Fruit fly (Drosophila melanogaster): ENCODE results near the gene nAChRbeta3.
A peak's percentile ranks its signal among the peaks of the same experiment; 100 is the strongest.

Gene nAChRbeta3

DNA sequence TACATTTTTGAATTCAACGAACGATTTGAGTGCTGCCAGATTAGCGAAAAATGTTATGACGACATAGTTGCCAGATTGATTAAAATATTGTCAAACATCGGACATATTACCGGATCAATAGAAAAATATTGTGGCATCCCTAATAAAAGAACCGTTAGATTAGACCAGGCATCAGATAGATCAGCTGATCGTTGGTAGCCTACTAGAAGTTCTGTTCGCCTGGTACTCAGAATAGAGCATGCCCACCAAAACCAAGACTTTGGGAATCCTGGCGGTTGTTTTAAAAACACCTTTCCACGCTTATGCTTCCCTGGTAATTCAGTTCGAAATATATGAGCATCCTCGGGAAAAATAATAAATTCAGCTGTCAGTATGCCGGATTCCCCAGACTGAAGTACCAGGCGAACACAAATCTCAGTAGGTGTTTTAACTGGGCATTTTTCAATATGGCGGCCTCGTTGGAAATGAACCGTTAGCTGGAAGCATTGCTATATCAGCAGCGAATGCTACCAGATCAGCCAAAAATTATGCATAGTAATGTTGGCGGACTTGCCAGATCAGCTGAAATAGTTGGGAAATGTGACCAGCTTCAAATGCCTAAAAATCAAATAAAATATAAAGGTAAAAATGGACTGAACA lies 4.2 kb upstream of the nAChRbeta3 start (continued):
- TF ChIP-seq CG7556 (GFP tag; optimal IDR thresholded peaks at IDR 0.05) = no peak
- no peak for TF ChIP-seq kah (GFP tag; optimal IDR thresholded peaks at IDR 0.05)
- TF ChIP-seq scrt (GFP tag; optimal IDR thresholded peaks at IDR 0.05) = no peak
- no peak for TF ChIP-seq Gsc (GFP tag; IDR thresholded peaks at IDR 0.05)
- TF ChIP-seq klu (GFP tag; IDR thresholded peaks at IDR 0.05) = no peak
- TF ChIP-seq CG10321 (GFP tag; IDR thresholded peaks at IDR 0.05) = no peak
- no peak for TF ChIP-seq CG32532 (GFP tag; IDR thresholded peaks at IDR 0.05)
- TF ChIP-seq Pdp1 (GFP tag; optimal IDR thresholded peaks at IDR 0.05) = peak in 1 of 2 experiments; percentile 8

DNA sequence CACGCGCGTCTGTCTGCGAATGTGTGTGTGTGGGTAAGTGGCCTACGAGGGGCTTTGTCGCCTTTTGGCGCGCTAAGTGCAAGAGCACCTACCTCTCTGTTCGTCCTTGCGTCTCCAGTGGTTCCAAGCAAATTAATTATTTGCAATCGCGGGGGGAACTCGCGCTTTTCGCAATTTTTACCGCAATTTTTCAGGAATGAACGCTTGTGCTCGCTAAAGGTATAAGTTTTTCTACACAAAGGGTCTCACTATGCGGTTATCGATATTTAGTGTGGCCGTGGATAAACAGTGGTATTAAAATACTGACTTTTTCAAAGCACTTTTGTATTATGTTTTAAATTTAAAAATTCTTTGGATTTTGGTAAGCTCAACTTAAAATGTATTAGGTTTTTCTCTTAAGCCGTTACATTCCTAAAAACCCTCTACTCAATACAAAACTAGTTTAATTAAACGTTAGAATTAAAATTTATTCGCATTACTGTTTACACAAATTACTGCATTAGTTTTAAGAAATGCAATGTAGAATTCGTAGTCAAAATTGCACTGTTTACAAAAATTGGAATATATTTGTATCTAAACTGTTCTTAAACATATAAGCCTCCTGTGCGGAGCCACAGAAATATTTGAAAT lies 2.5 kb upstream of the nAChRbeta3 start, which contains the start of gene lwr:
Gene lwr (minus strand): TSS at position 243 of the 630 bp plus-strand sequence.
- TF ChIP-seq wek (GFP tag; optimal IDR thresholded peaks at IDR 0.05) = no peak
- no peak for TF ChIP-seq D19A (tag; optimal IDR thresholded peaks at IDR 0.05)
- TF ChIP-seq CG10959 (GFP tag; IDR thresholded peaks at IDR 0.05) = no peak
- TF ChIP-seq chinmo (GFP tag; IDR thresholded peaks at IDR 0.05; ENCODE audit: partially characterized antibody) = no peak
- TF ChIP-seq CG6175 (GFP tag; IDR thresholded peaks at IDR 0.05) = no peak
- no peak for TF ChIP-seq Trl (optimal IDR thresholded peaks at IDR 0.05)
- TF ChIP-seq Trl (GFP tag; optimal IDR thresholded peaks at IDR 0.05) = no peak
- TF ChIP-seq chn (GFP tag; optimal IDR thresholded peaks at IDR 0.05) = no peak
- no peak for TF ChIP-seq CG43689 (GFP tag; IDR thresholded peaks at IDR 0.05)
- peak; percentile 27; the same call in 2 of the 3 replicates for TF ChIP-seq CG34224 (GFP tag; IDR thresholded peaks at IDR 0.05; ENCODE audit: partially characterized antibody)
- 0 out of 3 replicates have a peak, but pooled peaks have one; percentile 40 for TF ChIP-seq vnd (GFP tag; IDR thresholded peaks at IDR 0.05; ENCODE audit: partially characterized antibody)
- peak; percentile 70 for TF ChIP-seq stwl (tag; optimal IDR thresholded peaks at IDR 0.05)
- peak; percentile 80 for TF ChIP-seq MESR4 (GFP tag; optimal IDR thresholded peaks at IDR 0.05)
- TF ChIP-seq dan (GFP tag; IDR thresholded peaks at IDR 0.05) = no peak
- peak; percentile 29 for TF ChIP-seq CG10267 (tag; optimal IDR thresholded peaks at IDR 0.05)
- TF ChIP-seq dmrt11E (tag; optimal IDR thresholded peaks at IDR 0.05) = no peak
- no peak for TF ChIP-seq esg (GFP tag; conservative IDR thresholded peaks at IDR 0.05)
- TF ChIP-seq Sox100B (GFP tag; optimal IDR thresholded peaks at IDR 0.05) = no peak
- TF ChIP-seq CG10543 (GFP tag; optimal IDR thresholded peaks at IDR 0.05) = no peak
- no peak for TF ChIP-seq Hmx (GFP tag; optimal IDR thresholded peaks at IDR 0.05)
- TF ChIP-seq cad (GFP tag; optimal IDR thresholded peaks at IDR 0.05) = no peak
- TF ChIP-seq YL-1 (GFP tag; optimal IDR thresholded peaks at IDR 0.05) = peak; percentile 83
- TF ChIP-seq insv (GFP tag; optimal IDR thresholded peaks at IDR 0.05) = no peak
- TF ChIP-seq CG16815 (GFP tag; optimal IDR thresholded peaks at IDR 0.05) = no peak
- TF ChIP-seq Nf-YB (GFP tag; optimal IDR thresholded peaks at IDR 0.05) = no peak
- TF ChIP-seq CG11696 (GFP tag; IDR thresholded peaks at IDR 0.05) = no peak
- no peak for TF ChIP-seq CG16779 (GFP tag; IDR thresholded peaks at IDR 0.05)
- no peak for TF ChIP-seq pan (optimal IDR thresholded peaks at IDR 0.05)
- no peak for TF ChIP-seq pan (GFP tag; optimal IDR thresholded peaks at IDR 0.05 in 1 of 2, IDR thresholded peaks at IDR 0.05 in 1 of 2)
- TF ChIP-seq Ets65A (GFP tag) = no peak
- no peak for TF ChIP-seq CG14441 (GFP tag; IDR thresholded peaks at IDR 0.05)
- TF ChIP-seq Usf (GFP tag; optimal IDR thresholded peaks at IDR 0.05) = no peak
- no peak for TF ChIP-seq Dad (GFP tag; optimal IDR thresholded peaks at IDR 0.05)
- no peak for TF ChIP-seq CG10654 (GFP tag; optimal IDR thresholded peaks at IDR 0.05)
- TF ChIP-seq Eip74EF (GFP tag; optimal IDR thresholded peaks at IDR 0.05) = no peak
- TF ChIP-seq CG11504 (tag; optimal IDR thresholded peaks at IDR 0.05) = no peak
- no peak for TF ChIP-seq p53 (GFP tag; optimal IDR thresholded peaks at IDR 0.05)
- no peak for TF ChIP-seq CG7271 (tag; optimal IDR thresholded peaks at IDR 0.05)
- TF ChIP-seq CG2129 (GFP tag; IDR thresholded peaks at IDR 0.05; ENCODE audit: partially characterized antibody) = peak; percentile 27; the same call in 1 of the 2 replicates
- no peak for TF ChIP-seq bab2 (GFP tag; optimal IDR thresholded peaks at IDR 0.05)
- TF ChIP-seq wor (GFP tag; IDR thresholded peaks at IDR 0.05) = no peak

Data from whole organism, embryonic.